Worm (Caenorhabditis elegans): ENCODE data around the gene spp-9.

DNA sequence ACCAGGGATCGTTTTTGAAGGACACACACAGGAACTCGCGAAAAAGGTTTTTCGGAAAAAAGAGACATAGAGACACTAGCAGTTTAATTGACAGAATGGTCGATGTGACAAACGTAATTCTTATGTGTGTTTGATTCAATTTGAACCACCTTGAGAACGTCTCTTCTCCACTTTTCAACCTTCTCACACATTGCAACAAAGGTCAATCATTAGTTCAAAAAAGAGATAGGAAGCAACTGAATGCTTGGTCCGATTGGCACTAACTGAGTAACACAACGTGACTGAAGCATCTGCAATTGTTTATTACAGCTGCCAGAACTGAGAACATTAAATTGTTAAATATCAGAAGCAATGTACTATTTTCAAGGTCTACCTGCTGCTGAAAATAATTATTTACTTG lies 25.5 kb upstream of the spp-9 start:
- TF ChIP-seq scrt-1 (GFP tag; IDR thresholded peaks at IDR 0.05) (no peak), flt-1 (GFP tag; IDR thresholded peaks at IDR 0.05) (no peak), hmg-4 (GFP tag; optimal IDR thresholded peaks at IDR 0.05) (no peak), tbx-37 (GFP tag; conservative IDR thresholded peaks at IDR 0.05) (no peak), aly-1 (tag; optimal IDR thresholded peaks at IDR 0.05) (no peak), ama-1 (optimal IDR thresholded peaks at IDR 0.05) (no peak), ceh-13 (GFP tag; optimal IDR thresholded peaks at IDR 0.05) (no peak), B0310.2 (tag; optimal IDR thresholded peaks at IDR 0.05) (no peak)

All from whole organism, early embryonic.